Worm (Caenorhabditis elegans): Measurements from ENCODE around the gene F49E2.5.
A peak's percentile ranks its signal among the peaks of the same experiment; 100 is the strongest.

The F49E2.5 gene

DNA sequence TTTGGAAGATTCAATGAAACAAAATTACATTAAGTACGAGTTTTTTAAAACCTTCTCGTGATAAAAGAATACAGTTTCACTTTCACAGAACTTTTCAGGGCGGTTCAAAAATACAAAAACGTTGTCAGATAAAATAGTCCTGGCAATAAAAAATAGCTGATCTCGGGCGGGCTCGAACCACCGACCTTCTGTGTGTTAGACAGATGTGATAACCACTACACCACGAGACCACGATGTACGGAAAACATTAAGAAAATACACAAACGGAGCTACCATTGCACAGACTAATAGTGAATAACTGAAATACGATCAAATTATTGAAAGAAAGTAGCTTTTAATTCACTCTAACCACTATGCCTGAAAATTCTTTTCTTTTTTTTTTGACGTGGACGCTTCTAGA, 17.5 kb downstream of the F49E2.5 start (continued):
- peak; percentile 58 to 88; a peak in 2 of 4 replicates for TF ChIP-seq madf-5 (GFP tag; IDR thresholded peaks at IDR 0.05)
- no peak for TF ChIP-seq F10B5.3 (tag; optimal IDR thresholded peaks at IDR 0.05)
- TF ChIP-seq hmg-1.1 (GFP tag; IDR thresholded peaks at IDR 0.05): 0 out of 2 replicates have a peak, but pooled peaks have one; percentile 11
- TF ChIP-seq ceh-32 (tag; optimal IDR thresholded peaks at IDR 0.05; ENCODE audit: poor library complexity): no peak
- no peak for TF ChIP-seq nhr-41 (GFP tag; IDR thresholded peaks at IDR 0.05)
- peak; percentile 52 for TF ChIP-seq ama-1 (optimal IDR thresholded peaks at IDR 0.05)
- TF ChIP-seq mdt-29 (GFP tag; IDR thresholded peaks at IDR 0.05): peak; percentile 78; the same call in 1 of the 2 replicates
- peak in 1 of 2 experiments; percentile 38 for TF ChIP-seq hif-1 (tag; optimal IDR thresholded peaks at IDR 0.05)
- TF ChIP-seq lin-29 (GFP tag; IDR thresholded peaks at IDR 0.05): no peak
- TF ChIP-seq hlh-11 (tag; optimal IDR thresholded peaks at IDR 0.05): peak; percentile 39
- no peak for TF ChIP-seq lir-3 (tag; optimal IDR thresholded peaks at IDR 0.05)
- no peak for TF ChIP-seq ceh-44 (GFP tag; IDR thresholded peaks at IDR 0.05)
- peak; percentile 68; the same call in 1 of the 2 replicates for TF ChIP-seq pha-4 (GFP tag; IDR thresholded peaks at IDR 0.05)
- TF ChIP-seq pha-4 (tag; optimal IDR thresholded peaks at IDR 0.05): no peak
- TF ChIP-seq ceh-20 (GFP tag; IDR thresholded peaks at IDR 0.05): 0 out of 2 replicates have a peak, but pooled peaks have one; percentile 28
- no peak for TF ChIP-seq ztf-7 (tag; optimal IDR thresholded peaks at IDR 0.05)
- 0 out of 2 replicates have a peak, but pooled peaks have one; percentile 49 for TF ChIP-seq dmd-9 (GFP tag; IDR thresholded peaks at IDR 0.05)
- TF ChIP-seq zfp-3 (GFP tag; conservative IDR thresholded peaks at IDR 0.05): peak; percentile 71
- TF ChIP-seq D1046.2 (GFP tag; IDR thresholded peaks at IDR 0.05): 0 out of 2 replicates have a peak, but pooled peaks have one; percentile 53
- TF ChIP-seq lim-7 (GFP tag; IDR thresholded peaks at IDR 0.05): peak; percentile 88
- 0 out of 2 replicates have a peak, but pooled peaks have one; percentile 62 for TF ChIP-seq saeg-2 (GFP tag; IDR thresholded peaks at IDR 0.05)
- TF ChIP-seq egl-27 (tag; optimal IDR thresholded peaks at IDR 0.05): no peak
- no peak for TF ChIP-seq T20F7.1 (GFP tag; optimal IDR thresholded peaks at IDR 0.05)
- TF ChIP-seq lin-39 (tag; optimal IDR thresholded peaks at IDR 0.05): no peak
- TF ChIP-seq dpl-1 (GFP tag; optimal IDR thresholded peaks at IDR 0.05): no peak
- TF ChIP-seq zip-2 (tag; optimal IDR thresholded peaks at IDR 0.05): no peak
- peak; percentile 61 for TF ChIP-seq T26A8.4 (GFP tag; IDR thresholded peaks at IDR 0.05)
- no peak for TF ChIP-seq nhr-76 (tag; optimal IDR thresholded peaks at IDR 0.05)
- peak; percentile 81 for TF ChIP-seq dmd-8 (GFP tag; IDR thresholded peaks at IDR 0.05)
- TF ChIP-seq zfp-2 (tag; optimal IDR thresholded peaks at IDR 0.05): no peak
- TF ChIP-seq egl-43 (GFP tag; IDR thresholded peaks at IDR 0.05): peak; percentile 76; the same call in 1 of the 2 replicates
- TF ChIP-seq fos-1 (tag; optimal IDR thresholded peaks at IDR 0.05): no peak
- no peak for TF ChIP-seq jun-1 (tag; optimal IDR thresholded peaks at IDR 0.05)
- TF ChIP-seq unc-62 (GFP tag; optimal IDR thresholded peaks at IDR 0.05 in 1 of 2): no peak
- no peak for TF ChIP-seq unc-62 (tag; optimal IDR thresholded peaks at IDR 0.05)
- TF ChIP-seq rbr-2 (tag; optimal IDR thresholded peaks at IDR 0.05): peak; percentile 37
- TF ChIP-seq lin-1 (GFP tag; IDR thresholded peaks at IDR 0.05): 0 out of 2 replicates have a peak, but pooled peaks have one; percentile 45
- TF ChIP-seq mep-1 (tag; optimal IDR thresholded peaks at IDR 0.05): peak; percentile 64
- no peak for TF ChIP-seq nhr-10 (tag; optimal IDR thresholded peaks at IDR 0.05)
- peak; percentile 69; the same call in 1 of the 2 replicates for TF ChIP-seq arid-1 (GFP tag; conservative IDR thresholded peaks at IDR 0.05)
- TF ChIP-seq lsy-2 (tag; optimal IDR thresholded peaks at IDR 0.05): peak in 1 of 2 experiments; percentile 34
- no peak for TF ChIP-seq gei-8 (GFP tag; optimal IDR thresholded peaks at IDR 0.05)
- 0 out of 2 replicates have a peak, but pooled peaks have one; percentile 31 for TF ChIP-seq F26F4.8 (GFP tag; conservative IDR thresholded peaks at IDR 0.05)
- TF ChIP-seq set-16 (GFP tag; IDR thresholded peaks at IDR 0.05): no peak
- no peak for TF ChIP-seq mdl-1 (tag; optimal IDR thresholded peaks at IDR 0.05)
- TF ChIP-seq ztf-11 (tag; optimal IDR thresholded peaks at IDR 0.05): no peak
- TF ChIP-seq lin-38 (GFP tag; IDR thresholded peaks at IDR 0.05): peak; percentile 64
- TF ChIP-seq daf-16 (GFP tag; optimal IDR thresholded peaks at IDR 0.05): peak; percentile 30 to 40
- peak; percentile 62 for TF ChIP-seq daf-16 (tag; optimal IDR thresholded peaks at IDR 0.05)
- 0 out of 2 replicates have a peak, but pooled peaks have one; percentile 27 for TF ChIP-seq php-3 (GFP tag; IDR thresholded peaks at IDR 0.05)
- TF ChIP-seq daf-12 (tag; optimal IDR thresholded peaks at IDR 0.05): no peak
- TF ChIP-seq lin-13 (GFP tag; optimal IDR thresholded peaks at IDR 0.05): no peak

All from whole organism, L4 larva.